Worm (Caenorhabditis elegans): ENCODE measurements around the gene R10D12.8.

ce11 chrV:13954056-13954455 is 965 bp upstream of the R10D12.8 start, which contains the start of gene swt-6:
- TF ChIP-seq unc-62 (GFP tag; optimal IDR thresholded peaks at IDR 0.05) = no peak
- TF ChIP-seq zag-1 (tag; optimal IDR thresholded peaks at IDR 0.05) = no peak
